Fruit fly (Drosophila melanogaster) whole organism, embryonic: ENCODE data around the gene CG32075.

Experiments
- Adf1 ChIP-seq: fragments of 200-800 bp; sonication (Bioruptor generic); IDR thresholded peaks from 2 replicates; pipeline ENCODE4 v1.3.6; 2022; ENCODE audit warnings: missing biosample characterization, missing genetic modification characterization
- CG10147 ChIP-seq: fragments of 200-800 bp; sonication (Bioruptor generic); optimal IDR thresholded peaks from 2 replicates; lab custom pipeline; 2019; ENCODE audit warnings: missing biosample characterization, mild to moderate bottlenecking, missing genetic modification characterization, moderate library complexity
- CG1024 ChIP-seq: fragments of 200-800 bp; sonication (Bioruptor generic); IDR thresholded peaks from 2 replicates; pipeline ENCODE4 v1.3.6; 2022; ENCODE audit warnings: missing biosample characterization, missing genetic modification characterization
- CG10979 ChIP-seq: fragments of 200-800 bp; sonication (Bioruptor generic); optimal IDR thresholded peaks from 2 replicates; lab custom pipeline; 2018; ENCODE audit warnings: missing biosample characterization, mild to moderate bottlenecking, missing genetic modification characterization, moderate library complexity
- CG11696 ChIP-seq: fragments of 200-800 bp; sonication (Bioruptor generic); IDR thresholded peaks from 2 replicates; pipeline ENCODE4 v1.3.6; 2022; ENCODE audit warnings: missing biosample characterization, missing genetic modification characterization
- CG11723 ChIP-seq: fragments of 200-800 bp; sonication (Bioruptor generic); optimal IDR thresholded peaks from 2 replicates; lab custom pipeline; 2017; ENCODE audit warnings: missing biosample characterization, mild to moderate bottlenecking, missing genetic modification characterization
- CG12391 ChIP-seq: fragments of 200-800 bp; sonication (Bioruptor generic); optimal IDR thresholded peaks from 3 replicates; lab custom pipeline; 2018; ENCODE audit warnings: missing biosample characterization, mild to moderate bottlenecking, missing genetic modification characterization, moderate library complexity
- CG14050 ChIP-seq: fragments of 200-800 bp; sonication (Bioruptor generic); IDR thresholded peaks from 3 replicates; pipeline ENCODE4 v1.3.6; 2022; ENCODE audit warnings: missing biosample characterization, missing genetic modification characterization
- CG14441 ChIP-seq: fragments of 200-800 bp; sonication (Bioruptor generic); IDR thresholded peaks from 2 replicates; pipeline ENCODE4 v1.3.6; 2022; ENCODE audit warnings: missing biosample characterization, missing genetic modification characterization
- CG15696 ChIP-seq: fragments of 200-800 bp; sonication (Bioruptor generic); optimal IDR thresholded peaks from 2 replicates; lab custom pipeline; 2019; ENCODE audit warnings: missing biosample characterization, mild to moderate bottlenecking, missing genetic modification characterization, moderate library complexity
- CG31365 ChIP-seq: fragments of 200-800 bp; sonication (Bioruptor generic); optimal IDR thresholded peaks from 2 replicates; lab custom pipeline; 2018; ENCODE audit warnings: missing biosample characterization, mild to moderate bottlenecking, missing genetic modification characterization
- CG3281 ChIP-seq: fragments of 200-800 bp; sonication (Bioruptor generic); optimal IDR thresholded peaks from 3 replicates; lab custom pipeline; 2017; ENCODE audit warnings: missing biosample characterization, mild to moderate bottlenecking, missing genetic modification characterization
- CG3407 ChIP-seq: fragments of 200-800 bp; sonication (Bioruptor generic); optimal IDR thresholded peaks from 2 replicates; lab custom pipeline; 2018; ENCODE audit warnings: missing biosample characterization, mild to moderate bottlenecking, missing genetic modification characterization
- CG34224 ChIP-seq: fragments of 200-800 bp; sonication (Bioruptor generic); IDR thresholded peaks from 3 replicates; pipeline ENCODE4 v1.3.6; 2022; ENCODE audit warnings: missing biosample characterization, missing genetic modification characterization; ENCODE audit not compliant: partially characterized antibody
- CG3847 ChIP-seq: fragments of 200-800 bp; sonication (Bioruptor generic); IDR thresholded peaks from 2 replicates; pipeline ENCODE4 v1.3.6; 2022; ENCODE audit warnings: missing biosample characterization, missing genetic modification characterization
- CG4328 ChIP-seq: fragments of 200-800 bp; sonication (Bioruptor generic); optimal IDR thresholded peaks from 3 replicates; lab custom pipeline; 2017; ENCODE audit warnings: missing biosample characterization, missing genetic modification reagents, missing genetic modification characterization
- CG4820 ChIP-seq: fragments of 200-800 bp; sonication (Bioruptor generic); optimal IDR thresholded peaks from 3 replicates; lab custom pipeline; 2016; ENCODE audit warnings: missing biosample characterization, missing genetic modification characterization
- CG6765 ChIP-seq: fragments of 200-800 bp; sonication (Bioruptor generic); optimal IDR thresholded peaks from 3 replicates; lab custom pipeline; 2017; ENCODE audit warnings: missing biosample characterization, mild to moderate bottlenecking, missing genetic modification characterization
- CG6854 ChIP-seq: fragments of 200-800 bp; sonication (Bioruptor generic); optimal IDR thresholded peaks from 3 replicates; lab custom pipeline; 2017; ENCODE audit warnings: missing biosample characterization, mild to moderate bottlenecking, missing genetic modification characterization
- CG7271 ChIP-seq: fragments of 200-800 bp; sonication (Bioruptor generic); optimal IDR thresholded peaks from 2 replicates; lab custom pipeline; 2018; ENCODE audit warnings: missing biosample characterization, mild to moderate bottlenecking, missing genetic modification characterization, moderate library complexity
- CG8290 ChIP-seq, 3 experiments: fragments of 200-800 bp; sonication (Bioruptor generic); optimal IDR thresholded peaks; 2 replicates each; lab custom pipeline; 2016 to 2019; ENCODE audit warnings: missing biosample characterization in 3 of 3, missing genetic modification characterization in 3 of 3, mild to moderate bottlenecking in 2 of 3, moderate library complexity in 1 of 3
- CG8944 ChIP-seq: fragments of 200-800 bp; sonication (Bioruptor generic); optimal IDR thresholded peaks from 3 replicates; lab custom pipeline; 2016; ENCODE audit warnings: missing biosample characterization, missing genetic modification characterization
- CkIIα-i1 ChIP-seq: fragments of 200-800 bp; sonication (Bioruptor generic); IDR thresholded peaks from 2 replicates; pipeline ENCODE4 v1.3.6; 2022; ENCODE audit warnings: missing biosample characterization, missing genetic modification characterization
- Dref ChIP-seq: fragments of 200-800 bp; sonication (Bioruptor generic); IDR thresholded peaks from 2 replicates; pipeline ENCODE4 v1.3.6; 2022; ENCODE audit warnings: missing biosample characterization, missing genetic modification characterization
- Fer2 ChIP-seq: fragments of 200-800 bp; sonication (Bioruptor generic); optimal IDR thresholded peaks from 2 replicates; lab custom pipeline; 2018; ENCODE audit warnings: missing biosample characterization, mild to moderate bottlenecking, missing genetic modification characterization, moderate library complexity
- H2.0 ChIP-seq: fragments of 200-800 bp; sonication (Bioruptor generic); IDR thresholded peaks from 2 replicates; pipeline ENCODE4 v1.3.6; 2022; ENCODE audit warnings: missing biosample characterization, missing genetic modification characterization
- HLH4C ChIP-seq: fragments of 200-800 bp; sonication (Bioruptor generic); IDR thresholded peaks from 3 replicates; pipeline ENCODE4 v1.3.6; 2022; ENCODE audit warnings: missing biosample characterization, missing genetic modification characterization; ENCODE audit not compliant: partially characterized antibody
- Hr39 ChIP-seq: fragments of >200 bp; optimal IDR thresholded peaks from 2 replicates; lab custom pipeline; 2017
- NK7.1 ChIP-seq: fragments of 200-800 bp; sonication (Bioruptor generic); optimal IDR thresholded peaks from 3 replicates; lab custom pipeline; 2016; ENCODE audit warnings: missing biosample characterization, missing genetic modification characterization
- Nf-YB ChIP-seq: fragments of 200-800 bp; sonication (Bioruptor generic); optimal IDR thresholded peaks from 3 replicates; lab custom pipeline; 2019; ENCODE audit warnings: missing biosample characterization, mild to moderate bottlenecking, missing genetic modification characterization, moderate library complexity
- Scr ChIP-seq: fragments of 200-800 bp; sonication (Bioruptor generic); IDR thresholded peaks from 2 replicates; pipeline ENCODE4 v1.3.6; 2022; ENCODE audit warnings: missing biosample characterization, missing genetic modification characterization; ENCODE audit not compliant: partially characterized antibody
- Sin3A ChIP-seq: fragments of >200 bp; optimal IDR thresholded peaks from 2 replicates; lab custom pipeline; 2018
- Xrp1 ChIP-seq: fragments of 200-800 bp; sonication (Bioruptor generic); IDR thresholded peaks from 2 replicates; pipeline ENCODE4 v1.3.6; 2022; ENCODE audit warnings: missing biosample characterization, missing genetic modification characterization
- aop ChIP-seq: fragments of 200-800 bp; sonication (Bioruptor generic); IDR thresholded peaks from 2 replicates; pipeline ENCODE4 v1.3.6; 2022; ENCODE audit warnings: missing biosample characterization, missing genetic modification characterization
- cad ChIP-seq: fragments of >200 bp; optimal IDR thresholded peaks from 2 replicates; lab custom pipeline; 2017; ENCODE audit warnings: missing biosample characterization, missing genetic modification characterization
- dati ChIP-seq: fragments of 200-800 bp; sonication (Bioruptor generic); IDR thresholded peaks from 2 replicates; pipeline ENCODE4 v1.3.6; 2022; ENCODE audit warnings: missing biosample characterization, missing genetic modification characterization
- ewg ChIP-seq: fragments of 200-800 bp; sonication (Bioruptor generic); optimal IDR thresholded peaks from 3 replicates; lab custom pipeline; 2017; ENCODE audit warnings: mild to moderate bottlenecking, missing biosample characterization, missing genetic modification reagents, missing genetic modification characterization
- exex ChIP-seq: fragments of 200-800 bp; sonication (Bioruptor generic); optimal IDR thresholded peaks from 4 replicates; lab custom pipeline; 2018; ENCODE audit warnings: missing biosample characterization, mild to moderate bottlenecking, missing genetic modification characterization, moderate library complexity
- gce ChIP-seq: fragments of 200-800 bp; sonication (Bioruptor generic); IDR thresholded peaks from 3 replicates; pipeline ENCODE4 v1.3.6; 2022; ENCODE audit warnings: missing biosample characterization, missing genetic modification characterization
- gsb ChIP-seq: fragments of 200-800 bp; sonication (Bioruptor generic); IDR thresholded peaks from 2 replicates; pipeline ENCODE4 v1.3.6; 2022; ENCODE audit warnings: missing biosample characterization, missing genetic modification characterization
- hkb ChIP-seq, 2 experiments: fragments of 200-800 bp in 1 of 2; fragments of >200 bp in 1 of 2; sonication (Bioruptor generic) in 1 of 2; IDR thresholded peaks in 1 of 2; optimal IDR thresholded peaks in 1 of 2; 2 replicates each; pipeline versions ENCODE4 v1.3.6 to Lab custom; 2017 to 2022; ENCODE audit warnings: missing biosample characterization in 1 of 2, missing genetic modification characterization in 1 of 2
- nom ChIP-seq: fragments of 200-800 bp; sonication (Bioruptor generic); optimal IDR thresholded peaks from 2 replicates; lab custom pipeline; 2017; ENCODE audit warnings: missing biosample characterization, missing genetic modification characterization, mild to moderate bottlenecking, moderate library complexity, missing genetic modification reagents
- pan ChIP-seq, 4 experiments: fragments of >200 bp in 3 of 4; fragments of 200-800 bp in 1 of 4; sonication (Bioruptor generic) in 1 of 4; optimal IDR thresholded peaks in 3 of 4; IDR thresholded peaks in 1 of 4; 2 replicates each; pipeline versions ENCODE4 v1.3.6 to Lab custom; 2017 to 2022; ENCODE audit warnings: missing biosample characterization in 2 of 4, missing genetic modification characterization in 2 of 4, mixed read lengths in 1 of 4
- ranshi ChIP-seq: fragments of 200-800 bp; sonication (Bioruptor generic); IDR thresholded peaks from 2 replicates; pipeline ENCODE4 v1.3.6; 2022; ENCODE audit warnings: missing biosample characterization, missing genetic modification characterization
- sens ChIP-seq: fragments of 200-800 bp; sonication (Bioruptor generic); peaks from one replicate; lab custom pipeline; 2016; ENCODE audit warnings: missing biosample characterization, missing genetic modification characterization
- sisA ChIP-seq: fragments of 200-800 bp; sonication (Bioruptor generic); IDR thresholded peaks from 2 replicates; pipeline ENCODE4 v1.3.6; 2022; ENCODE audit warnings: missing biosample characterization, missing genetic modification characterization
- sqz ChIP-seq: fragments of 200-800 bp; sonication (Bioruptor generic); optimal IDR thresholded peaks from 3 replicates; lab custom pipeline; 2018; ENCODE audit warnings: missing biosample characterization, mild to moderate bottlenecking, missing genetic modification characterization
- unpg ChIP-seq: fragments of 200-800 bp; sonication (Bioruptor generic); optimal IDR thresholded peaks from 3 replicates; lab custom pipeline; 2018; ENCODE audit warnings: missing biosample characterization, mild to moderate bottlenecking, missing genetic modification characterization, moderate library complexity
- zen2 ChIP-seq: fragments of 200-800 bp; sonication (Bioruptor generic); IDR thresholded peaks from 3 replicates; pipeline ENCODE4 v1.3.6; 2022; ENCODE audit warnings: missing biosample characterization, missing genetic modification characterization; ENCODE audit not compliant: partially characterized antibody

The CG32075 gene

DNA sequence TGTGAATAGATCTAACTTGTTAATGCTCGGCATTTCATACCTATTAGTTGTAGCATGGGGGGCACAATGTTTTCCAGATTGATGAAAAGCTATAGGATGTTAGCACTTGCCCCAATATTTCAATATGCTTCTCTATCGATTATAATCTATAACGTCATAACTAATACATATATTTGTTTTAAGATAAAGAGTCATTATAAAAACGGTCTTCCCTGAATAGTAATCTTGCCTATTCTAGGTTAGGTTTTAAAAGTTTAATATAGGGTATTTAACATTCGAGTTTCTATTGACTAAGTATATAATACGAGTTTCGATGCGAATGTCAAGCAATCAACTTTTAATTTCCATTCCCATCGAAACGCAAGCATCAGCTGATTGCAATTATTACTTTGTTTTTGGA is 3.5 kb downstream of the CG32075 start, which contains the start of the genes CG6321 and Blos2 (continued):
- TF ChIP-seq CG3847 (GFP tag; lab: Robert Waterston, UW) = peak; percentile 53; the same call in 1 of the 2 replicates
- TF ChIP-seq pan (optimal IDR thresholded peaks at IDR 0.05; lab: Kevin White, UChicago) = peak in 1 of 2 experiments; percentile 32
- TF ChIP-seq pan (GFP tag; optimal IDR thresholded peaks at IDR 0.05 in 1 of 2, IDR thresholded peaks at IDR 0.05 in 1 of 2) = peak in 1 of 2 experiments; percentile 40
- 0 out of 3 replicates have a peak, but pooled peaks have one; percentile 5 for TF ChIP-seq gce (GFP tag; lab: Robert Waterston, UW)
- peak; percentile 19 for TF ChIP-seq CG6765 (GFP tag; lab: Kevin White, UChicago)
- peak; percentile 81 for TF ChIP-seq CG10979
- peak; percentile 20 for TF ChIP-seq nom (GFP tag; lab: Kevin White, UChicago)
- TF ChIP-seq sisA (GFP tag; lab: Robert Waterston, UW) = peak; percentile 54
- TF ChIP-seq Fer2 (tag; lab: Kevin White, UChicago) = peak; percentile 50
- peak; percentile 20 for TF ChIP-seq sqz (GFP tag; lab: Kevin White, UChicago)
- peak; percentile 76 for TF ChIP-seq CG15696 (tag; lab: Kevin White, UChicago)
- peak; percentile 88 for TF ChIP-seq CG12391 (tag; lab: Kevin White, UChicago)
- peak; percentile 25 for TF ChIP-seq NK7.1 (GFP tag; lab: Kevin White, UChicago)
- TF ChIP-seq cad (GFP tag; lab: Kevin White, UChicago) = no peak
- TF ChIP-seq CG11723 (GFP tag; lab: Kevin White, UChicago) = peak; percentile 39
- peak; percentile 91 for TF ChIP-seq Xrp1 (GFP tag; lab: Robert Waterston, UW)
- TF ChIP-seq CG3281 (GFP tag; lab: Kevin White, UChicago) = peak; percentile 86
- TF ChIP-seq Scr (GFP tag; lab: Robert Waterston, UW) = no peak
- TF ChIP-seq dati (GFP tag; lab: Robert Waterston, UW) = no peak
- no peak for TF ChIP-seq Sin3A (lab: Kevin White, UChicago)
- peak; percentile 24 for TF ChIP-seq CG31365 (tag; lab: Kevin White, UChicago)
- TF ChIP-seq CG7271 (tag; lab: Kevin White, UChicago) = peak; percentile 18
- TF ChIP-seq Adf1 (GFP tag; lab: Robert Waterston, UW) = 0 out of 2 replicates have a peak, but pooled peaks have one; percentile 22
- TF ChIP-seq Hr39 = no peak
- TF ChIP-seq Nf-YB (GFP tag; lab: Kevin White, UChicago) = peak; percentile 62
- TF ChIP-seq hkb (optimal IDR thresholded peaks at IDR 0.05; lab: Kevin White, UChicago) = no peak
- TF ChIP-seq hkb (GFP tag; IDR thresholded peaks at IDR 0.05; lab: Robert Waterston, UW) = peak; percentile 86
- TF ChIP-seq H2.0 (GFP tag; lab: Robert Waterston, UW) = no peak
- TF ChIP-seq gsb (GFP tag; lab: Robert Waterston, UW) = peak; percentile 74
- peak; percentile 83 for TF ChIP-seq CG10147 (GFP tag; lab: Kevin White, UChicago)
- 0 out of 2 replicates have a peak, but pooled peaks have one; percentile 6 for TF ChIP-seq CG1024 (GFP tag; lab: Robert Waterston, UW)
- 0 out of 2 replicates have a peak, but pooled peaks have one; percentile 24 for TF ChIP-seq CG11696 (GFP tag; lab: Robert Waterston, UW)
- peak; percentile 81 for TF ChIP-seq exex (tag; lab: Kevin White, UChicago)
- peak; percentile 35 for TF ChIP-seq ewg (GFP tag; lab: Kevin White, UChicago)
- TF ChIP-seq unpg (GFP tag; lab: Kevin White, UChicago) = peak; percentile 87
- peak; percentile 49; the same call in 1 of the 3 replicates for TF ChIP-seq CG14050 (GFP tag; lab: Robert Waterston, UW)
- peak; percentile 55 for TF ChIP-seq CG4820 (GFP tag; lab: Kevin White, UChicago)
- TF ChIP-seq CG4328 (GFP tag; lab: Kevin White, UChicago) = peak; percentile 57
- peak; percentile 93 for TF ChIP-seq sens (GFP tag; lab: Kevin White, UChicago)
- TF ChIP-seq CG3407 (GFP tag; lab: Kevin White, UChicago) = peak; percentile 24
- no peak for TF ChIP-seq HLH4C (GFP tag; lab: Robert Waterston, UW)
- TF ChIP-seq ranshi (GFP tag; lab: Robert Waterston, UW) = peak; percentile 65; the same call in 1 of the 2 replicates
- no peak for TF ChIP-seq CG8944 (GFP tag; lab: Kevin White, UChicago)
- TF ChIP-seq aop (GFP tag; lab: Robert Waterston, UW) = no peak
- TF ChIP-seq CkIIα-i1 (GFP tag; lab: Robert Waterston, UW) = no peak
- TF ChIP-seq Dref (GFP tag; lab: Robert Waterston, UW) = no peak
- peak; percentile 75 for TF ChIP-seq CG14441 (GFP tag; lab: Robert Waterston, UW)
- peak; percentile 80 for TF ChIP-seq CG6854 (GFP tag; lab: Kevin White, UChicago)
- TF ChIP-seq CG34224 (GFP tag; lab: Robert Waterston, UW) = no peak
- TF ChIP-seq CG8290 (GFP tag; optimal IDR thresholded peaks at IDR 0.05; lab: Kevin White, UChicago) = peak; percentile 31
- TF ChIP-seq CG8290 (tag; optimal IDR thresholded peaks at IDR 0.05; lab: Kevin White, UChicago) = peak in 1 of 2 experiments; percentile 61
- no peak for TF ChIP-seq zen2
